Worm (Caenorhabditis elegans) whole organism, L4 larva: Measurements from ENCODE around the gene clec-204.

ENCODE experiments used
- D1046.2 ChIP-seq: fragments of 200-800 bp; sonication (Bioruptor generic); IDR thresholded peaks from 2 replicates; pipeline ENCODE4 v1.3.6; 2022; ENCODE audit warnings: missing genetic modification characterization, missing compliant biosample characterization
- F49E8.2 ChIP-seq: sonication (generic microtip); optimal IDR thresholded peaks from 2 replicates; lab custom pipeline; 2016; ENCODE audit warnings: missing compliant biosample characterization, mild to moderate bottlenecking, missing genetic modification characterization, borderline replicate concordance
- Y105C5A.15 ChIP-seq: fragments of 200-800 bp; sonication (Bioruptor generic); IDR thresholded peaks from 2 replicates; pipeline ENCODE4 v1.3.6; 2022; ENCODE audit warnings: missing genetic modification characterization, missing compliant biosample characterization
- Y48G9A.11 ChIP-seq: fragments of 200-800 bp; sonication (Bioruptor generic); IDR thresholded peaks from 2 replicates; pipeline ENCODE4 v1.3.6; 2022; ENCODE audit warnings: missing genetic modification reagents, missing genetic modification characterization, missing compliant biosample characterization
- Y5F2A.4 ChIP-seq: fragments of 200-800 bp; sonication (Bioruptor generic); optimal IDR thresholded peaks from 2 replicates; lab custom pipeline; 2018; ENCODE audit warnings: mild to moderate bottlenecking, missing genetic modification characterization, missing compliant biosample characterization
- ZK337.2 ChIP-seq: fragments of 200-800 bp; sonication (Bioruptor generic); IDR thresholded peaks from 2 replicates; pipeline ENCODE4 v1.3.6; 2022; ENCODE audit warnings: missing genetic modification reagents, missing genetic modification characterization, missing compliant biosample characterization
- ZK546.5 ChIP-seq, 2 experiments: sonication (generic microtip); optimal IDR thresholded peaks; 2 replicates each; lab custom pipeline; 2017; ENCODE audit warnings: missing biosample characterization in 2 of 2, missing genetic modification characterization in 2 of 2
- aha-1 ChIP-seq: fragments of 150-350 bp; peaks from one replicate; lab custom pipeline; 2014; ENCODE audit warnings: missing biosample characterization, missing genetic modification characterization
- ama-1 ChIP-seq: fragments of 150-350 bp; optimal IDR thresholded peaks from 2 replicates; lab custom pipeline; 2014; ENCODE audit warnings: inconsistent platforms, mixed read lengths
- arid-1 ChIP-seq: fragments of 200-800 bp; sonication (Bioruptor generic); conservative IDR thresholded peaks from 2 replicates; pipeline ENCODE4 v1.3.6; 2022; ENCODE audit warnings: missing genetic modification reagents, missing genetic modification characterization, missing compliant biosample characterization
- ceh-32 ChIP-seq: sonication (generic microtip); optimal IDR thresholded peaks from 2 replicates; lab custom pipeline; 2016; ENCODE audit warnings: mild to moderate bottlenecking, missing genetic modification characterization, missing compliant biosample characterization; ENCODE audit not compliant: poor library complexity
- ceh-62 ChIP-seq: sonication (generic microtip); optimal IDR thresholded peaks from 2 replicates; lab custom pipeline; 2017; ENCODE audit warnings: missing biosample characterization, missing genetic modification characterization
- ceh-82 ChIP-seq: sonication (generic microtip); optimal IDR thresholded peaks from 2 replicates; lab custom pipeline; 2017; ENCODE audit warnings: missing biosample characterization, missing genetic modification characterization
- ctbp-1 ChIP-seq: fragments of 200-800 bp; sonication (Bioruptor generic); IDR thresholded peaks from 2 replicates; pipeline ENCODE4 v1.3.6; 2022; ENCODE audit warnings: missing genetic modification reagents, missing genetic modification characterization, missing compliant biosample characterization
- dmd-8 ChIP-seq: fragments of 200-800 bp; sonication (Bioruptor generic); IDR thresholded peaks from 2 replicates; pipeline ENCODE4 v1.3.6; 2022; ENCODE audit warnings: missing genetic modification characterization, missing compliant biosample characterization
- dmd-9 ChIP-seq: fragments of 200-800 bp; sonication (Bioruptor generic); IDR thresholded peaks from 2 replicates; pipeline ENCODE4 v1.3.6; 2022; ENCODE audit warnings: missing genetic modification reagents, missing genetic modification characterization, missing compliant biosample characterization
- dpl-1 ChIP-seq: fragments of 150-350 bp; optimal IDR thresholded peaks from 2 replicates; lab custom pipeline; 2014; ENCODE audit warnings: missing biosample characterization, missing genetic modification reagents, missing genetic modification characterization
- fkh-10 ChIP-seq: fragments of 150-350 bp; optimal IDR thresholded peaks from 2 replicates; lab custom pipeline; 2014; ENCODE audit warnings: missing biosample characterization, missing genetic modification reagents, missing genetic modification characterization
- hmg-1.1 ChIP-seq: fragments of 200-800 bp; sonication (Bioruptor generic); IDR thresholded peaks from 2 replicates; pipeline ENCODE4 v1.3.6; 2022; ENCODE audit warnings: missing genetic modification reagents, missing genetic modification characterization, missing compliant biosample characterization
- lim-7 ChIP-seq: fragments of 200-800 bp; sonication (Bioruptor generic); IDR thresholded peaks from 2 replicates; pipeline ENCODE4 v1.3.6; 2022; ENCODE audit warnings: missing genetic modification characterization, missing compliant biosample characterization
- lin-1 ChIP-seq: fragments of 200-800 bp; sonication (Bioruptor generic); IDR thresholded peaks from 2 replicates; pipeline ENCODE4 v1.3.6; 2022; ENCODE audit warnings: missing genetic modification reagents, missing genetic modification characterization, missing compliant biosample characterization
- lin-29 ChIP-seq: fragments of 200-800 bp; sonication (Bioruptor generic); IDR thresholded peaks from 2 replicates; pipeline ENCODE4 v1.3.6; 2022; ENCODE audit warnings: missing genetic modification reagents, missing genetic modification characterization, missing compliant biosample characterization
- lin-38 ChIP-seq: fragments of 200-800 bp; sonication (Bioruptor generic); IDR thresholded peaks from 2 replicates; pipeline ENCODE4 v1.3.6; 2022; ENCODE audit warnings: missing genetic modification reagents, missing genetic modification characterization, missing compliant biosample characterization
- madf-9 ChIP-seq: fragments of 200-800 bp; sonication (Bioruptor generic); conservative IDR thresholded peaks from 2 replicates; pipeline ENCODE4 v1.3.6; 2022; ENCODE audit warnings: missing genetic modification reagents, missing genetic modification characterization, missing compliant biosample characterization
- mdl-1 ChIP-seq, 2 experiments: fragments of 150-350 bp in 1 of 2; sonication (generic microtip) in 1 of 2; optimal IDR thresholded peaks; 2 replicates each; lab custom pipeline; 2014 to 2017; ENCODE audit warnings: missing biosample characterization in 2 of 2, missing genetic modification characterization in 2 of 2
- mep-1 ChIP-seq: fragments of 150-350 bp; sonication (generic microtip); optimal IDR thresholded peaks from 3 replicates; lab custom pipeline; 2014; ENCODE audit warnings: missing biosample characterization, missing genetic modification characterization
- mxl-3 ChIP-seq: fragments of 200-800 bp; sonication (Bioruptor generic); optimal IDR thresholded peaks from 2 replicates; lab custom pipeline; 2018; ENCODE audit warnings: mild to moderate bottlenecking, missing genetic modification characterization, missing compliant biosample characterization
- nhr-11 ChIP-seq: fragments of 150-350 bp; optimal IDR thresholded peaks from 2 replicates; lab custom pipeline; 2014; ENCODE audit warnings: missing biosample characterization, missing genetic modification characterization
- nhr-237 ChIP-seq: sonication (generic microtip); optimal IDR thresholded peaks from 2 replicates; lab custom pipeline; 2017; ENCODE audit warnings: missing biosample characterization, missing genetic modification characterization
- nhr-25 ChIP-seq: sonication (generic microtip); optimal IDR thresholded peaks from 2 replicates; lab custom pipeline; 2017; ENCODE audit warnings: missing genetic modification characterization, mild to moderate bottlenecking, missing compliant biosample characterization, antibody characterized with exemption, moderate library complexity, borderline replicate concordance; ENCODE audit not compliant: insufficient read depth
- nhr-28 ChIP-seq: fragments of 150-350 bp; optimal IDR thresholded peaks from 2 replicates; lab custom pipeline; 2014; ENCODE audit warnings: missing biosample characterization, missing genetic modification characterization
- nhr-6 ChIP-seq: fragments of 150-350 bp; optimal IDR thresholded peaks from 2 replicates; lab custom pipeline; 2014; ENCODE audit warnings: missing biosample characterization, missing genetic modification characterization
- nhr-76 ChIP-seq: fragments of 150-350 bp; optimal IDR thresholded peaks from 2 replicates; lab custom pipeline; 2014; ENCODE audit warnings: missing biosample characterization, missing genetic modification characterization
- pqm-1 ChIP-seq: sonication (generic microtip); optimal IDR thresholded peaks from 2 replicates; lab custom pipeline; 2017; ENCODE audit warnings: missing biosample characterization, missing genetic modification characterization
- set-16 ChIP-seq: fragments of 200-800 bp; sonication (Bioruptor generic); IDR thresholded peaks from 2 replicates; pipeline ENCODE4 v1.3.6; 2022; ENCODE audit warnings: missing genetic modification reagents, missing genetic modification characterization, missing compliant biosample characterization
- skn-1 ChIP-seq: fragments of 150-350 bp; optimal IDR thresholded peaks from 2 replicates; lab custom pipeline; 2014; ENCODE audit warnings: missing biosample characterization, missing genetic modification characterization
- snpc-4 ChIP-seq: fragments of 150-350 bp; optimal IDR thresholded peaks from 2 replicates; lab custom pipeline; 2014; ENCODE audit warnings: missing biosample characterization, missing genetic modification characterization
- unc-62 ChIP-seq, 3 experiments: fragments of 150-350 bp in 1 of 3; sonication (generic microtip); optimal IDR thresholded peaks in 2 of 3; peaks in 1 of 3; 1 replicate in 1 of 3; 2 replicates in 2 of 3; lab custom pipeline; 2014 to 2017; ENCODE audit warnings: missing biosample characterization in 3 of 3, missing genetic modification characterization in 3 of 3, missing genetic modification reagents in 3 of 3, missing genotype in 1 of 3
- vab-7 ChIP-seq: fragments of 200-800 bp; sonication (Bioruptor generic); IDR thresholded peaks from 2 replicates; pipeline ENCODE4 v1.3.6; 2022; ENCODE audit warnings: missing genetic modification reagents, missing genetic modification characterization, missing compliant biosample characterization
- zfp-3 ChIP-seq: fragments of 200-800 bp; sonication (Bioruptor generic); conservative IDR thresholded peaks from 2 replicates; pipeline ENCODE4 v1.3.6; 2022; ENCODE audit warnings: missing genetic modification reagents, missing genetic modification characterization, missing compliant biosample characterization
- zip-2 ChIP-seq: fragments of 150-350 bp; optimal IDR thresholded peaks from 2 replicates; lab custom pipeline; 2014; ENCODE audit warnings: missing biosample characterization, missing genetic modification characterization
- ztf-11 ChIP-seq: fragments of 150-350 bp; optimal IDR thresholded peaks from 2 replicates; lab custom pipeline; 2014; ENCODE audit warnings: missing biosample characterization, missing genetic modification characterization

The clec-204 gene

DNA sequence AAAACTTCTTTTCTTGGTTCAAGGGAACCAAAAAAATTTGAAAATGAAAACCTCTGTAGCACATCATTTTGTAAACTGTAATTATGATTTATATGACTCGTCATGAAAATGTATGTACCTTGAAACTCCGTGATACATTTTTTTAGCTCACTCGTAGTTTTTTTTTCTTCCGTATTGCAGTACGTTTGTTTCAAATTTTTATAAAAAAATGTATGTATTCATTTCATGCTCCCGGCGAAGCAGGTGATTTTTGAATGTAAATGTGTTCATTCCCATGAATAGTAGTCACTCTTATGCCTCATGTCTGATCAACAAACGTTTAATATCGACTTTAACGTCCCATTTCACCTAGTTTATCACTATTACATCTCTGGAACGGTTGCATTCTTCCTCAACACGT, 31.6 kb upstream of the clec-204 start, which contains the start of gene sri-27:
sri-27 (plus strand) TSS at position 301 of the 400 bp plus-strand sequence.
- no peak for TF ChIP-seq ctbp-1 (GFP tag; lab: Robert Waterston, UW)
- TF ChIP-seq, all 104 proteins: peak for 0

DNA sequence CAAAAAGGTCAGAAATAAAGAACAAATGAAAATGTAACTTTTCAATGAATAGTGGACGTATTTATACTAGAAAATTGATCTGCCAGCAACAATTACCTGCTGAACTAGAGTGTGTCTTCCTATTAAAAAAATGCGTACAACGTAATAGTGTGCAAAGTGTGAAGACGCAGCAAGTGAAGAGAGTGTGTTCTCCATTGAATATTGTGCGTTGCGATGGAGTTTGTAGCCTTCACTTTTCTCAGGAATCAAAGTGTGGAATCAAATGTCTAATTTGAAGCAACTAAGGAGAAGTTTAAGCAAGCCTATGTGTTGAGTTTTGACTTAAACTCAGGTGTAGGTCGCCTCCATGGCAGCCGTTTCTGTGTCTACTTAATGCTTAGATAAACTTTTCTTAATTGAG, 25.0 kb upstream of the clec-204 start, which contains the start of gene gst-21:
gst-21 (minus strand) TSS at position 101 of the 400 bp plus-strand sequence.
- no peak for TF ChIP-seq ceh-62 (tag; lab: Kevin White, UChicago)
- TF ChIP-seq nhr-28 (tag; lab: Kevin White, UChicago), result peak; percentile 65
- peak in 1 of 2 experiments; percentile 15 for TF ChIP-seq unc-62 (GFP tag; optimal IDR thresholded peaks at IDR 0.05 in 1 of 2; lab: Kevin White, UChicago)
- no peak for TF ChIP-seq unc-62 (tag; optimal IDR thresholded peaks at IDR 0.05; lab: Kevin White, UChicago)

DNA sequence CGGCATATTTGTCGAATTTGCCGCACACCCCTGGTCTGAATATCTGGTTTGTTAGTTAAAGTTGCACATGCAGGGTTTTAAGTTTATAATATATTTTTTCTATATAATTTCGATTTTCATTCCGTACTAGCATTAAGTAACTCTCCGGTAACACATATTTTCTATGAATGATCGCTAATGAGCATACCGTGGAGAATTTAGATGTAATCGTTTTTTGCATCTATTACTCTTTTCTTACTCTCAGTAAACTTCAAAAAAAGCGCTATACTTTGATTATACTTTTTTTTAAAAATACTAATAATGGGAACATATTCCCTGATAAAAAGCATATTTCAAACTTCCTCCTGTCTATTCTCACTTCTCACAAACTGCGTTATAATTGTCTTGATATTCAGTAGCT, 22.4 kb upstream of the clec-204 start, which contains the start of gene str-160:
str-160 (plus strand) TSS at position 301 of the 400 bp plus-strand sequence.
- TF ChIP-seq mdl-1 (tag; optimal IDR thresholded peaks at IDR 0.05; lab: Kevin White, UChicago) (no peak), dmd-9 (GFP tag; lab: Robert Waterston, UW) (no peak), zip-2 (no peak), nhr-76 (tag; lab: Kevin White, UChicago) (no peak), nhr-11 (tag; lab: Kevin White, UChicago) (no peak), nhr-25 (tag; lab: Kevin White, UChicago) (no peak), mxl-3 (GFP tag; lab: Kevin White, UChicago) (no peak)

DNA sequence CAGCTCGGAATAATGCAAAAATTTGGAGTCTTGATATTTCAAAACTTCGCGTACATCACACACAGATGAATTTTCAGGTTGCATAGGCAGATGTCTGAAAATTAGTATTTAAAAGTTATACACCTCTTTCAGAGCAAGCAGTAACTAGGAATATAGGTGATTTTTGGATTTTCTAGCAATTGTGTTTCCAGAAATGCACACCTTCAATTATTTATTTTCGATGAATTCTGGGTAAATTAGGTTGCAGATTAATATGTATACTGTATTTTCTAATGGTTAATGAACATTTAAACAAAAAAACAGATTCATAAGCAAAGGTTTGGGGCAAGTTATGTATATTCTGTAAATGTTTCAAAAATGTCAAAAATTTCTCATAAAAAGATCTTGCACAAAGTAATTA, 15.9 kb upstream of the clec-204 start, which contains the start of gene srab-25:
srab-25 (minus strand) TSS at position 101 of the 400 bp plus-strand sequence.
- TF ChIP-seq aha-1 (tag; lab: Kevin White, UChicago) (no peak), dpl-1 (GFP tag; lab: Kevin White, UChicago) (no peak), mep-1 (tag; lab: Kevin White, UChicago) (no peak), arid-1 (no peak)
- TF ChIP-seq, all 104 proteins: peak for 0

DNA sequence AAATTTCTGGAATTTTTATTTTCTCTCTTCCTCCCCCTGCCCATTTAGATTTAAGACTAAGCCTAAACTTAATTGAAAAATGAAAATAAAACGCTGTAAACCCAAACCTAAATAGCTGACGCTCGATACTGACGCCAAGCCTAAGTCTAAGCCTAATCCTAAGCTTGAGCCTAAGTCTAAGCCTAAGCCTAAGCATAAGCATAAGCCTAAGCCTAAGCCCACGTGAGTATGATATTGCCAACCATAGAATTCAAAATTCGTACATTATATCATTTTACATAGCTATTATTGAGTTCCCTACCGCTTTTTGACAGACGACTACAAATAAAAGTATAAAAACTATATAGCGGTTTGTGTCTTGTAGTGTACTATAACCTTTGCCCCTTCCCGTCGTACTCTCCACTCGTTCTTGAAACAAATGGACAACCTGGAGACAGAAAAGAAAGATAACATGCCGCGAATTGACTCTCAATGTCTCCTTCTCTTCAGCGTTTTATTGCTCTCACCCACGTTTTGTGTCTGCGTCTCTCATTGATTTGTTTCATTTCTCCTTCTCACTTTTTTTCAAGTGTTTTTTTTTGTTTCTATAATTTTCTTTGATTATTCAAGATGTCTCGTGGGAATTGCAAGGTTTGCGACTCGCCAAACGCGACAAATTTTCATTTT, 13.6 kb upstream of the clec-204 start, which contains the start of gene nhr-256:
nhr-256 (plus strand) TSS at position 567 of the 666 bp plus-strand sequence.
- TF ChIP-seq D1046.2 (GFP tag; lab: Robert Waterston, UW) (no peak), ceh-82 (tag; lab: Kevin White, UChicago) (no peak), Y48G9A.11 (no peak), ZK546.5 (tag; optimal IDR thresholded peaks at IDR 0.05; lab: Kevin White, UChicago) (no peak), pqm-1 (tag; lab: Kevin White, UChicago) (peak; percentile 72), ctbp-1 (GFP tag; lab: Robert Waterston, UW) (no peak), F49E8.2 (tag; lab: Kevin White, UChicago) (no peak), ceh-32 (tag; lab: Kevin White, UChicago) (no peak), lin-38 (GFP tag; lab: Robert Waterston, UW) (no peak), ama-1 (lab: Kevin White, UChicago) (no peak), Y105C5A.15 (GFP tag; lab: Robert Waterston, UW) (no peak), dmd-8 (no peak), dpl-1 (GFP tag; lab: Kevin White, UChicago) (peak; percentile 44), ztf-11 (tag; lab: Kevin White, UChicago) (no peak), zfp-3 (GFP tag; lab: Robert Waterston, UW) (no peak), nhr-11 (tag; lab: Kevin White, UChicago) (peak; percentile 21), Y5F2A.4 (no peak), lim-7 (GFP tag; lab: Robert Waterston, UW) (no peak), vab-7 (GFP tag; lab: Robert Waterston, UW) (no peak), lin-1 (peak; percentile 81), fkh-10 (GFP tag; lab: Kevin White, UChicago) (no peak), snpc-4 (no peak), zip-2 (no peak), ZK337.2 (no peak), nhr-6 (peak; percentile 32), madf-9 (0 out of 2 replicates have a peak, but pooled peaks have one; percentile 22), nhr-237 (tag; lab: Kevin White, UChicago) (no peak), skn-1 (no peak), set-16 (GFP tag; lab: Robert Waterston, UW) (no peak), hmg-1.1 (peak; percentile 70), lin-29 (GFP tag; lab: Robert Waterston, UW) (no peak)
